Worm (Caenorhabditis elegans): ENCODE measurements around the gene C16D9.9.

C16D9.9 gene

ce11 chrV:8247311-8248105 is 16.5 kb upstream of the C16D9.9 start:
- TF ChIP-seq fkh-6 (tag; optimal IDR thresholded peaks at IDR 0.05) (peak; percentile 2), ama-1 (optimal IDR thresholded peaks at IDR 0.05) (peak; percentile 74), elt-2 (tag; optimal IDR thresholded peaks at IDR 0.05) (peak; percentile 32), zip-5 (tag; optimal IDR thresholded peaks at IDR 0.05) (no peak)

- TF ChIP-seq ets-4 (tag; optimal IDR thresholded peaks at IDR 0.05) (no peak), unc-55 (GFP tag; optimal IDR thresholded peaks at IDR 0.05) (no peak), ref-2 (tag; optimal IDR thresholded peaks at IDR 0.05) (no peak), lin-11 (tag; optimal IDR thresholded peaks at IDR 0.05) (no peak)
These were observed 13.8 kb upstream of the C16D9.9 start, which contains the start of gene C16D9.6 for ce11 chrV:8250208-8250607. Gene C16D9.6, minus strand, starts transcription at chrV:8250308.

- no peak for TF ChIP-seq ceh-18 (tag; optimal IDR thresholded peaks at IDR 0.05)
- no peak for TF ChIP-seq sox-2 (GFP tag; IDR thresholded peaks at IDR 0.05)
- TF ChIP-seq pax-1 (tag; optimal IDR thresholded peaks at IDR 0.05), result no peak
- no peak for TF ChIP-seq fkh-6 (tag; optimal IDR thresholded peaks at IDR 0.05)
- no peak for TF ChIP-seq ceh-9 (tag; optimal IDR thresholded peaks at IDR 0.05)
- no peak for TF ChIP-seq zip-5 (tag; optimal IDR thresholded peaks at IDR 0.05)
- no peak for TF ChIP-seq dmd-4 (tag; optimal IDR thresholded peaks at IDR 0.05; ENCODE audit: borderline replicate concordance)
- TF ChIP-seq fkh-10 (GFP tag; optimal IDR thresholded peaks at IDR 0.05), result no peak
- TF ChIP-seq unc-42 (tag; optimal IDR thresholded peaks at IDR 0.05), result no peak
- TF ChIP-seq eyg-1 (tag; optimal IDR thresholded peaks at IDR 0.05), result no peak
- TF ChIP-seq lim-6 (tag; optimal IDR thresholded peaks at IDR 0.05), result no peak
- no peak for TF ChIP-seq unc-3 (GFP tag; conservative IDR thresholded peaks at IDR 0.05)
- no peak for TF ChIP-seq unc-3 (tag; optimal IDR thresholded peaks at IDR 0.05)
- TF ChIP-seq pag-3 (tag; optimal IDR thresholded peaks at IDR 0.05; ENCODE audit: borderline replicate concordance), result no peak
- no peak for TF ChIP-seq Y22D7AL.16 (tag; optimal IDR thresholded peaks at IDR 0.05)
- no peak for TF ChIP-seq che-1 (tag; optimal IDR thresholded peaks at IDR 0.05)
- TF ChIP-seq K02D7.2 (tag; optimal IDR thresholded peaks at IDR 0.05), result no peak
- no peak for TF ChIP-seq hlh-8 (tag; optimal IDR thresholded peaks at IDR 0.05)
These were observed 13.0 kb upstream of the C16D9.9 start for ce11 chrV:8251075-8251474.

- TF ChIP-seq unc-55 (GFP tag; optimal IDR thresholded peaks at IDR 0.05) (peak; percentile 43), ets-4 (tag; optimal IDR thresholded peaks at IDR 0.05) (no peak)
These were observed 11.5 kb upstream of the C16D9.9 start for ce11 chrV:8252532-8252931.

ce11 chrV:8253946-8254345 is 10.1 kb upstream of the C16D9.9 start:
- peak; percentile 97 for TF ChIP-seq unc-42 (tag; optimal IDR thresholded peaks at IDR 0.05)
- TF ChIP-seq hlh-8 (tag; optimal IDR thresholded peaks at IDR 0.05), result no peak

ce11 chrV:8254973-8255372 is 9.1 kb upstream of the C16D9.9 start:
- no peak for TF ChIP-seq npax-4 (tag; optimal IDR thresholded peaks at IDR 0.05)
- TF ChIP-seq unc-42 (tag; optimal IDR thresholded peaks at IDR 0.05), result peak; percentile 30

ce11 chrV:8259016-8259415 is 5.0 kb upstream of the C16D9.9 start, which contains the start of gene C16D9.1:
Gene C16D9.1, plus strand, starts transcription at chrV:8259316.
- no peak for TF ChIP-seq hlh-15 (tag; optimal IDR thresholded peaks at IDR 0.05)
- no peak for TF ChIP-seq sdc-2 (tag; optimal IDR thresholded peaks at IDR 0.05)
- TF ChIP-seq pax-1 (tag; optimal IDR thresholded peaks at IDR 0.05), result no peak
- no peak for TF ChIP-seq ets-4 (tag; optimal IDR thresholded peaks at IDR 0.05)
- no peak for TF ChIP-seq unc-42 (tag; optimal IDR thresholded peaks at IDR 0.05)
- TF ChIP-seq syd-9 (tag; optimal IDR thresholded peaks at IDR 0.05), result no peak

Data from whole organism, late embryonic.